Fruit fly (Drosophila melanogaster): ENCODE data around the gene upd3.

- TF ChIP-seq ey (GFP tag; optimal IDR thresholded peaks at IDR 0.05) (peak; percentile 57), Hr78 (GFP tag; optimal IDR thresholded peaks at IDR 0.05) (no peak)
Measured at dm6 chrX:18319912-18320520, 43.0 kb downstream of the upd3 start.

Measured in whole organism, wandering third instar larva.